Worm (Caenorhabditis elegans) whole organism, young adult: ENCODE data around the gene mfsd-10.

Experiments used
- B0035.1 ChIP-seq: sonication (generic microtip); optimal IDR thresholded peaks from 2 replicates; lab custom pipeline; 2016; ENCODE audit warnings: missing genetic modification characterization, mild to moderate bottlenecking, missing compliant biosample characterization, missing genotype, missing genetic modification reagents
- B0336.3 ChIP-seq: fragments of 200-800 bp; sonication (Bioruptor generic); IDR thresholded peaks from 2 replicates; pipeline ENCODE4 v1.3.6; 2022; ENCODE audit warnings: missing genetic modification characterization, missing compliant biosample characterization
- F22D6.2 ChIP-seq: sonication (generic microtip); optimal IDR thresholded peaks from 2 replicates; lab custom pipeline; 2016; ENCODE audit warnings: mild to moderate bottlenecking, missing genetic modification characterization, missing compliant biosample characterization
- F55B11.4 ChIP-seq: sonication (generic microtip); optimal IDR thresholded peaks from 2 replicates; lab custom pipeline; 2016; ENCODE audit warnings: missing compliant biosample characterization, missing genetic modification characterization, borderline replicate concordance; ENCODE audit not compliant: insufficient read depth
- K12H6.12 ChIP-seq: fragments of 200-800 bp; sonication (Bioruptor generic); optimal IDR thresholded peaks from 2 replicates; lab custom pipeline; 2018; ENCODE audit warnings: mild to moderate bottlenecking, missing genetic modification characterization, missing compliant biosample characterization
- Y79H2A.3 ChIP-seq: fragments of 200-800 bp; sonication (Bioruptor generic); conservative IDR thresholded peaks from 2 replicates; pipeline ENCODE4 v1.3.6; 2022; ENCODE audit warnings: missing genetic modification reagents, missing genetic modification characterization, missing compliant biosample characterization
- aptf-2 ChIP-seq: fragments of 200-800 bp; sonication (Bioruptor generic); conservative IDR thresholded peaks from 2 replicates; pipeline ENCODE4 v1.3.6; 2022; ENCODE audit warnings: missing genetic modification reagents, missing genetic modification characterization, missing compliant biosample characterization
- aptf-3 ChIP-seq: fragments of 200-800 bp; sonication (Bioruptor generic); IDR thresholded peaks from 2 replicates; pipeline ENCODE4 v1.3.6; 2022; ENCODE audit warnings: missing genetic modification characterization, missing compliant biosample characterization
- attf-6 ChIP-seq: fragments of 200-800 bp; sonication (Bioruptor generic); IDR thresholded peaks from 2 replicates; pipeline ENCODE4 v1.3.6; 2022; ENCODE audit warnings: missing genetic modification reagents, missing genetic modification characterization, missing compliant biosample characterization
- ceh-100 ChIP-seq: fragments of 200-800 bp; sonication (Bioruptor generic); IDR thresholded peaks from 2 replicates; pipeline ENCODE4 v1.3.6; 2022; ENCODE audit warnings: missing genetic modification reagents, missing genetic modification characterization, missing compliant biosample characterization
- ceh-79 ChIP-seq: sonication (generic microtip); optimal IDR thresholded peaks from 2 replicates; lab custom pipeline; 2017; ENCODE audit warnings: mild to moderate bottlenecking, missing genetic modification characterization, missing compliant biosample characterization
- chd-7 ChIP-seq: sonication (generic microtip); optimal IDR thresholded peaks from 2 replicates; lab custom pipeline; 2016; ENCODE audit warnings: mild to moderate bottlenecking, missing genetic modification characterization, moderate library complexity, missing compliant biosample characterization
- die-1 ChIP-seq: sonication (generic microtip); optimal IDR thresholded peaks from 2 replicates; lab custom pipeline; 2016; ENCODE audit warnings: missing genotype, mild to moderate bottlenecking, missing genetic modification characterization, missing compliant biosample characterization
- egl-44 ChIP-seq: fragments of 200-800 bp; sonication (Bioruptor generic); IDR thresholded peaks from 2 replicates; pipeline ENCODE4 v1.3.6; 2022; ENCODE audit warnings: missing genetic modification reagents, missing genetic modification characterization, missing compliant biosample characterization
- ekl-4 ChIP-seq: fragments of 200-800 bp; sonication (Bioruptor generic); IDR thresholded peaks from 2 replicates; pipeline ENCODE4 v1.3.6; 2022; ENCODE audit warnings: missing genetic modification reagents, missing genetic modification characterization, missing compliant biosample characterization
- hmg-1.2 ChIP-seq: fragments of 200-800 bp; sonication (Bioruptor generic); IDR thresholded peaks from 2 replicates; pipeline ENCODE4 v1.3.6; 2022; ENCODE audit warnings: missing genetic modification reagents, missing genetic modification characterization, missing compliant biosample characterization
- lag-1 ChIP-seq: fragments of 200-800 bp; sonication (Bioruptor generic); IDR thresholded peaks from 2 replicates; pipeline ENCODE4 v1.3.6; 2022; ENCODE audit warnings: missing genetic modification reagents, missing genetic modification characterization, missing compliant biosample characterization
- let-607 ChIP-seq, 2 experiments: fragments of 200-800 bp in 1 of 2; sonication (Bioruptor generic) in 1 of 2; sonication (generic microtip) in 1 of 2; optimal IDR thresholded peaks; 2 replicates each; lab custom pipeline; 2016 to 2018; ENCODE audit warnings: mild to moderate bottlenecking in 2 of 2, missing compliant biosample characterization in 2 of 2, missing genetic modification characterization in 2 of 2, moderate library complexity in 2 of 2, missing genotype in 1 of 2
- lir-1 ChIP-seq: fragments of 200-800 bp; sonication (Bioruptor generic); conservative IDR thresholded peaks from 2 replicates; pipeline ENCODE4 v1.3.6; 2022; ENCODE audit warnings: missing genetic modification reagents, missing genetic modification characterization, missing compliant biosample characterization
- madf-3 ChIP-seq: fragments of 200-800 bp; sonication (Bioruptor generic); IDR thresholded peaks from 2 replicates; pipeline ENCODE4 v1.3.6; 2022; ENCODE audit warnings: missing genetic modification reagents, missing genetic modification characterization, missing compliant biosample characterization
- mel-28 ChIP-seq: sonication (generic microtip); optimal IDR thresholded peaks from 2 replicates; lab custom pipeline; 2016; ENCODE audit warnings: borderline replicate concordance, mild to moderate bottlenecking, missing genetic modification characterization, missing compliant biosample characterization
- mxl-1 ChIP-seq: sonication (generic microtip); optimal IDR thresholded peaks from 2 replicates; lab custom pipeline; 2016; ENCODE audit warnings: missing genetic modification characterization, missing compliant biosample characterization
- nfya-1 ChIP-seq: sonication (generic microtip); optimal IDR thresholded peaks from 2 replicates; lab custom pipeline; 2017; ENCODE audit warnings: antibody characterized with exemption, missing compliant biosample characterization, missing genetic modification characterization, borderline replicate concordance; ENCODE audit not compliant: insufficient read depth
- nhr-80 ChIP-seq: sonication (generic microtip); optimal IDR thresholded peaks from 2 replicates; lab custom pipeline; 2016; ENCODE audit warnings: missing genetic modification characterization, missing compliant biosample characterization
- rec-8 ChIP-seq, 2 experiments: sonication (generic microtip); optimal IDR thresholded peaks; 2 replicates each; lab custom pipeline; 2016; ENCODE audit warnings: mild to moderate bottlenecking in 2 of 2, missing genetic modification characterization in 2 of 2, missing genetic modification reagents in 2 of 2, missing genotype in 2 of 2, missing biosample characterization in 1 of 2, missing compliant biosample characterization in 1 of 2, moderate library complexity in 1 of 2
- repo-1 ChIP-seq: sonication (generic microtip); optimal IDR thresholded peaks from 2 replicates; lab custom pipeline; 2017; ENCODE audit warnings: mild to moderate bottlenecking, missing genetic modification characterization, missing compliant biosample characterization
- sdz-38 ChIP-seq: sonication (generic microtip); optimal IDR thresholded peaks from 2 replicates; lab custom pipeline; 2016; ENCODE audit warnings: missing genotype, missing genetic modification characterization, missing compliant biosample characterization
- sea-2 ChIP-seq: fragments of 200-800 bp; sonication (Bioruptor generic); IDR thresholded peaks from 2 replicates; pipeline ENCODE4 v1.3.6; 2022; ENCODE audit warnings: missing genetic modification characterization, missing compliant biosample characterization
- tbx-9 ChIP-seq: sonication (generic microtip); optimal IDR thresholded peaks from 2 replicates; lab custom pipeline; 2016; ENCODE audit warnings: borderline replicate concordance, missing genetic modification characterization, inconsistent platforms, missing compliant biosample characterization
- tlf-1 ChIP-seq: fragments of 200-800 bp; sonication (Bioruptor generic); optimal IDR thresholded peaks from 2 replicates; lab custom pipeline; 2018; ENCODE audit warnings: mild to moderate bottlenecking, missing genetic modification characterization, missing compliant biosample characterization
- unc-130 ChIP-seq: sonication (generic microtip); optimal IDR thresholded peaks from 2 replicates; lab custom pipeline; 2016; ENCODE audit warnings: missing genetic modification reagents, missing genetic modification characterization, missing compliant biosample characterization
- ztf-18 ChIP-seq: sonication (generic microtip); optimal IDR thresholded peaks from 2 replicates; lab custom pipeline; 2016; ENCODE audit warnings: missing genotype, mild to moderate bottlenecking, missing genetic modification characterization, missing compliant biosample characterization
- ztf-25 ChIP-seq: fragments of 200-800 bp; sonication (Bioruptor generic); IDR thresholded peaks from 2 replicates; pipeline ENCODE4 v1.3.6; 2022; ENCODE audit warnings: missing genetic modification reagents, missing genetic modification characterization, missing compliant biosample characterization
- ztf-28 ChIP-seq: fragments of 200-800 bp; sonication (Bioruptor generic); IDR thresholded peaks from 2 replicates; pipeline ENCODE4 v1.3.6; 2022; ENCODE audit warnings: missing genetic modification reagents, missing genetic modification characterization, missing compliant biosample characterization

mfsd-10 gene

ce11 chrX:17379675-17380074, 11.2 kb upstream of the mfsd-10 start, which contains the start of gene F10D7.10:
Gene F10D7.10 (minus strand): TSS chrX:17379775.
- TF ChIP-seq B0035.1 (tag; lab: Kevin White, UChicago), result no peak
- no peak for TF ChIP-seq tlf-1
- TF ChIP-seq let-607 (tag; optimal IDR thresholded peaks at IDR 0.05; lab: Kevin White, UChicago), result no peak
- TF ChIP-seq attf-6, result no peak
- no peak for TF ChIP-seq tbx-9 (tag; lab: Kevin White, UChicago)
- no peak for TF ChIP-seq nhr-80 (tag; lab: Kevin White, UChicago)
- no peak for TF ChIP-seq hmg-1.2 (GFP tag; lab: Robert Waterston, UW)
- TF ChIP-seq ekl-4, result no peak
- TF ChIP-seq aptf-2 (GFP tag; lab: Robert Waterston, UW), result no peak
- TF ChIP-seq Y79H2A.3 (GFP tag; lab: Robert Waterston, UW), result no peak
- no peak for TF ChIP-seq rec-8 (tag; optimal IDR thresholded peaks at IDR 0.05; lab: Kevin White, UChicago)
- TF ChIP-seq sea-2 (GFP tag; lab: Robert Waterston, UW), result no peak
- TF ChIP-seq ztf-28 (GFP tag; lab: Robert Waterston, UW), result no peak
- no peak for TF ChIP-seq lir-1 (GFP tag; lab: Robert Waterston, UW)
- no peak for TF ChIP-seq die-1 (tag; lab: Kevin White, UChicago)
- no peak for TF ChIP-seq ztf-18 (tag; lab: Kevin White, UChicago)
- no peak for TF ChIP-seq madf-3
- no peak for TF ChIP-seq ceh-100 (GFP tag; lab: Robert Waterston, UW)
- no peak for TF ChIP-seq aptf-3

DNA sequence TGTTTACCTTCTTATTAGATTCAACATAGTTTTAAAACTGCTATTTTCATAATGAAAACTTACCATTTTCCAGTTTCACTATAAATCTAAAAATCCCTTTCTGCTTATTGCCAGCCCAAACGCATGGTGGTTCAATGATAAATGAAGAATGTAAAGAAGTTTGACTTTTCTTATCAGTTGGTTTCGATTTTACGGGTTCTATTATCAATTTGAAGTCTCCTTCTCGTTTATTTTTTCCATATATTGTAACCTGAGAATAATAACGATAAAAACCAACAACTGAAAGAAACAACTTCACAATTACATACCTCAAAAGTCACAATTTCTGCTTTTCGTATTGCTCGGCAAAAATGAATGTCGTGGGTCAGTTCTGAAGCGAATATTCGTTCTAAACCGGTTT, 10.6 kb upstream of the mfsd-10 start:
- TF ChIP-seq ztf-25 (no peak), unc-130 (GFP tag; lab: Kevin White, UChicago) (no peak), nhr-80 (tag; lab: Kevin White, UChicago) (peak; percentile 7), repo-1 (tag; lab: Kevin White, UChicago) (no peak), B0336.3 (no peak)

DNA sequence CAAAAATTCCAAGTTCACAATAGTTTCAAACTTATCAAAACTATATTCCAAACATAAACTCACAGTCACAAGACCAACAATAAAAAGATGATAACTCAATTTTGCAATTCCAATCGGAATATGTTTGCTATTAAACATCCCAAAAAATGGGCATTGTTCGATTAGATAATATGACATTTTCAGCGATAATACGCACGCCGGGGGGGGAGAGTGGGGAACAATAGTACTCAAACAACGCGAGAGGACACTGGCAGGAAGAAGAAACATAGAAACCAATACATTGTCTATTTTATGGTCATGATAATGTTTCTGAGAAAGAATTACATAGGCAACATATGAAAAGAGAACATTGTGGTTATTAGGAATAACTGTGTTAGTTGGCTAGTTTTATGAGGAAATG, 7.4 kb upstream of the mfsd-10 start:
- no peak for TF ChIP-seq egl-44
- peak; percentile 21 for TF ChIP-seq nhr-80 (tag; lab: Kevin White, UChicago)

- TF ChIP-seq chd-7, result no peak
- TF ChIP-seq nfya-1, result no peak
- TF ChIP-seq mxl-1 (tag; lab: Kevin White, UChicago), result no peak
- TF ChIP-seq hmg-1.2 (GFP tag; lab: Robert Waterston, UW), result no peak
- TF ChIP-seq mel-28 (tag; lab: Kevin White, UChicago), result no peak
- no peak for TF ChIP-seq ekl-4
- no peak for TF ChIP-seq sdz-38
Measured at ce11 chrX:17374534-17374933, 6.1 kb upstream of the mfsd-10 start, which contains the start of gene F10D7.3. Gene F10D7.3 (minus strand): TSS chrX:17374634.

- TF ChIP-seq ceh-79 (tag; lab: Kevin White, UChicago) (no peak), F55B11.4 (tag; lab: Kevin White, UChicago) (no peak), lag-1 (GFP tag; lab: Robert Waterston, UW) (no peak), K12H6.12 (tag; lab: Kevin White, UChicago) (no peak), F22D6.2 (tag; lab: Kevin White, UChicago) (no peak)
Measured at ce11 chrX:17373955-17374354, 5.5 kb upstream of the mfsd-10 start.
